In the genomic region with DNA sequence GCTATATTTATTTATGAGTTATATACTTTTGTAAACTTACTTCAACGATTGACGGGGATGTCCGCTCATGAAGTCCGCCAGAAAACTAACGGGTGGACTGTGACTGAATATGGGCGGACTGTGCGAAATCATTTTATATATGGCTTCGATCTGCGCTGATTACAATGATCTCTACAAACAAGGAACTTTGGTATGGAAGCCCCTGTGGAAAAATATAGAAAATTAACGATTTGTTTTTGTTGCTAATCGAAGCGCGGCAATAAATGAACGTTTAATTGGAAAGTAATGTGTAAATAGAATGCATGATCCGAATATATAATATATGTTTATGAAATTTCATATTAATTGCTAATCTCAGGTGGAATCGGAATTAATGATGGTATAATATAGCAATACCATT, we compare ENCODE assay signal across 2 fruit fly cellular contexts.
A peak's percentile ranks its signal among the peaks of the same experiment; 100 is the strongest.
TF ChIP-seq lines count a peak whose summit lies in the region.

No protein-coding gene starts in this region.

- no peak for TF ChIP-seq CTCF in whole organism, embryonic (GFP tag; optimal IDR thresholded peaks at IDR 0.05; lab: Kevin White, UChicago)

TF ChIP-seq in whole organism, adult, 20 proteins besides CTCF, POLR2A, EP300 and RAD21:
- TF ChIP-seq CG7045 (GFP tag; optimal IDR thresholded peaks at IDR 0.05; lab: Kevin White, UChicago) (no peak), kay (GFP tag; lab: Kevin White, UChicago; ENCODE audit: borderline replicate concordance) (no peak), CG7101 (tag; optimal IDR thresholded peaks at IDR 0.05; lab: Kevin White, UChicago) (no peak), CG33017 (tag; optimal IDR thresholded peaks at IDR 0.05; lab: Kevin White, UChicago) (peak; percentile 12), Crg-1 (GFP tag; optimal IDR thresholded peaks at IDR 0.05; lab: Kevin White, UChicago) (no peak), CG1620 (GFP tag; optimal IDR thresholded peaks at IDR 0.05; lab: Kevin White, UChicago) (no peak), CG5204 (GFP tag; optimal IDR thresholded peaks at IDR 0.05; lab: Kevin White, UChicago) (no peak), Mnt (GFP tag; optimal IDR thresholded peaks at IDR 0.05; lab: Kevin White, UChicago) (no peak)
TF ChIP-seq in whole organism, adult: peak in this region for 1.

TF ChIP-seq in whole organism, embryonic, 481 proteins besides CTCF, POLR2A, EP300 and RAD21:
- TF ChIP-seq Med (GFP tag; lab: Kevin White, UChicago) (peak; percentile 60), CG33213 (GFP tag; optimal IDR thresholded peaks at IDR 0.05; lab: Kevin White, UChicago) (no peak), sens (GFP tag; lab: Kevin White, UChicago) (peak; percentile 54)
